Fruit fly (Drosophila melanogaster) whole organism, embryonic: ENCODE data around the gene Grik.

Experiments used
- ATbp ChIP-seq: fragments of 200-800 bp; sonication (Bioruptor generic); optimal IDR thresholded peaks from 2 replicates; lab custom pipeline; 2017; ENCODE audit warnings: missing biosample characterization, mild to moderate bottlenecking, missing genetic modification characterization, missing genetic modification reagents
- Awh ChIP-seq: fragments of 200-800 bp; sonication (Bioruptor generic); IDR thresholded peaks from 2 replicates; pipeline ENCODE4, ENCODE4 v1.3.6; 2022; ENCODE audit warnings: missing biosample characterization, missing genetic modification characterization
- B-H1 ChIP-seq: fragments of 200-800 bp; sonication (Bioruptor generic); IDR thresholded peaks from 3 replicates; pipeline ENCODE4 v1.3.6; 2022; ENCODE audit warnings: missing biosample characterization, missing genetic modification characterization
- Bgb ChIP-seq: fragments of 200-800 bp; sonication (Bioruptor generic); IDR thresholded peaks from 2 replicates; pipeline ENCODE4 v1.3.6; 2022; ENCODE audit warnings: missing biosample characterization, missing genetic modification characterization; ENCODE audit not compliant: partially characterized antibody
- Blimp-1 ChIP-seq: fragments of 200-800 bp; sonication (Bioruptor generic); optimal IDR thresholded peaks from 3 replicates; lab custom pipeline; 2018; ENCODE audit warnings: missing biosample characterization, missing genetic modification characterization, mild to moderate bottlenecking, moderate library complexity, missing genetic modification reagents
- CG10267 ChIP-seq: fragments of 200-800 bp; sonication (Bioruptor generic); optimal IDR thresholded peaks from 2 replicates; lab custom pipeline; 2018; ENCODE audit warnings: missing biosample characterization, mild to moderate bottlenecking, missing genetic modification characterization, moderate library complexity
- CG11560 ChIP-seq: fragments of 200-800 bp; sonication (Bioruptor generic); IDR thresholded peaks from 3 replicates; pipeline ENCODE4 v1.3.6; 2022; ENCODE audit warnings: missing biosample characterization, missing genetic modification characterization
- CG11695 ChIP-seq: fragments of 200-800 bp; sonication (Bioruptor generic); IDR thresholded peaks from 3 replicates; pipeline ENCODE4 v1.3.6; 2022; ENCODE audit warnings: missing biosample characterization, missing genetic modification characterization
- CG1529 ChIP-seq: fragments of 200-800 bp; sonication (Bioruptor generic); optimal IDR thresholded peaks from 3 replicates; lab custom pipeline; 2018; ENCODE audit warnings: missing biosample characterization, missing genetic modification characterization
- CG2202 ChIP-seq: fragments of 200-800 bp; sonication (Bioruptor generic); optimal IDR thresholded peaks from 2 replicates; lab custom pipeline; 2018; ENCODE audit warnings: missing biosample characterization, mild to moderate bottlenecking, missing genetic modification characterization
- CG3995 ChIP-seq: fragments of 200-800 bp; sonication (Bioruptor generic); optimal IDR thresholded peaks from 3 replicates; lab custom pipeline; 2016; ENCODE audit warnings: missing biosample characterization, missing genetic modification characterization
- CG42726 ChIP-seq: fragments of 200-800 bp; sonication (Bioruptor generic); IDR thresholded peaks from 2 replicates; pipeline ENCODE4 v1.3.6; 2022; ENCODE audit warnings: missing biosample characterization, missing genetic modification characterization; ENCODE audit not compliant: partially characterized antibody
- CG4328 ChIP-seq: fragments of 200-800 bp; sonication (Bioruptor generic); optimal IDR thresholded peaks from 3 replicates; lab custom pipeline; 2017; ENCODE audit warnings: missing biosample characterization, missing genetic modification reagents, missing genetic modification characterization
- CG8290 ChIP-seq, 3 experiments: fragments of 200-800 bp; sonication (Bioruptor generic); optimal IDR thresholded peaks; 2 replicates each; lab custom pipeline; 2016 to 2019; ENCODE audit warnings: missing biosample characterization in 3 of 3, missing genetic modification characterization in 3 of 3, mild to moderate bottlenecking in 2 of 3, moderate library complexity in 1 of 3
- CG8478 ChIP-seq: fragments of >200 bp; optimal IDR thresholded peaks from 2 replicates; lab custom pipeline; 2018
- CG9797 ChIP-seq: fragments of 200-800 bp; sonication (Bioruptor generic); optimal IDR thresholded peaks from 3 replicates; lab custom pipeline; 2018; ENCODE audit warnings: missing biosample characterization, mild to moderate bottlenecking, missing genetic modification characterization
- CG9932 ChIP-seq: fragments of 200-800 bp; sonication (Bioruptor generic); IDR thresholded peaks from 2 replicates; pipeline ENCODE4 v1.3.6; 2022; ENCODE audit warnings: missing biosample characterization, missing genetic modification characterization
- Dll ChIP-seq: fragments of 200-800 bp; sonication (Bioruptor generic); IDR thresholded peaks from 4 replicates; pipeline ENCODE4 v1.3.6; 2022; ENCODE audit warnings: missing biosample characterization, missing genetic modification characterization; ENCODE audit not compliant: partially characterized antibody
- Fer3 ChIP-seq: fragments of 200-800 bp; sonication (Bioruptor generic); optimal IDR thresholded peaks from 2 replicates; lab custom pipeline; 2018; ENCODE audit warnings: missing biosample characterization, mild to moderate bottlenecking, missing genetic modification characterization, moderate library complexity
- H2.0 ChIP-seq: fragments of 200-800 bp; sonication (Bioruptor generic); IDR thresholded peaks from 2 replicates; pipeline ENCODE4 v1.3.6; 2022; ENCODE audit warnings: missing biosample characterization, missing genetic modification characterization
- HmgZ ChIP-seq: fragments of 200-800 bp; sonication (Bioruptor generic); optimal IDR thresholded peaks from 2 replicates; lab custom pipeline; 2018; ENCODE audit warnings: missing biosample characterization, mild to moderate bottlenecking, missing genetic modification characterization
- Mad ChIP-seq: fragments of 200-800 bp; sonication (Bioruptor generic); optimal IDR thresholded peaks from 2 replicates; lab custom pipeline; 2016; ENCODE audit warnings: missing biosample characterization, missing genetic modification characterization
- NK7.1 ChIP-seq: fragments of 200-800 bp; sonication (Bioruptor generic); optimal IDR thresholded peaks from 3 replicates; lab custom pipeline; 2016; ENCODE audit warnings: missing biosample characterization, missing genetic modification characterization
- Nf-YB ChIP-seq: fragments of 200-800 bp; sonication (Bioruptor generic); optimal IDR thresholded peaks from 3 replicates; lab custom pipeline; 2019; ENCODE audit warnings: missing biosample characterization, mild to moderate bottlenecking, missing genetic modification characterization, moderate library complexity
- PHDP ChIP-seq: fragments of 200-800 bp; sonication (Bioruptor generic); optimal IDR thresholded peaks from 3 replicates; lab custom pipeline; 2018; ENCODE audit warnings: missing biosample characterization, mild to moderate bottlenecking, missing genetic modification characterization, moderate library complexity
- Six4 ChIP-seq: fragments of 200-800 bp; sonication (Bioruptor generic); optimal IDR thresholded peaks from 2 replicates; lab custom pipeline; 2016; ENCODE audit warnings: missing biosample characterization, missing genetic modification characterization
- Sry-β ChIP-seq: fragments of 200-800 bp; sonication (Bioruptor generic); optimal IDR thresholded peaks from 2 replicates; lab custom pipeline; 2018; ENCODE audit warnings: missing biosample characterization, mild to moderate bottlenecking, missing genetic modification characterization, moderate library complexity
- Stat92E ChIP-seq, 3 experiments: fragments of >200 bp in 2 of 3; fragments of 200-800 bp in 1 of 3; sonication (Bioruptor generic) in 1 of 3; optimal IDR thresholded peaks; 2 replicates each; lab custom pipeline; 2017 to 2019; ENCODE audit warnings: missing biosample characterization in 3 of 3, missing genetic modification characterization in 3 of 3, mild to moderate bottlenecking in 1 of 3, moderate library complexity in 1 of 3
- Tbp ChIP-seq: fragments of >200 bp; optimal IDR thresholded peaks from 2 replicates; lab custom pipeline; 2018; ENCODE audit warnings: missing biosample characterization, missing genetic modification characterization
- Xrp1 ChIP-seq: fragments of 200-800 bp; sonication (Bioruptor generic); IDR thresholded peaks from 2 replicates; pipeline ENCODE4 v1.3.6; 2022; ENCODE audit warnings: missing biosample characterization, missing genetic modification characterization
- YL-1 ChIP-seq: fragments of 200-800 bp; sonication (Bioruptor generic); optimal IDR thresholded peaks from 3 replicates; lab custom pipeline; 2017; ENCODE audit warnings: missing biosample characterization, mild to moderate bottlenecking, missing genetic modification characterization
- abd-A ChIP-seq: fragments of 200-800 bp; sonication (Bioruptor generic); optimal IDR thresholded peaks from 3 replicates; lab custom pipeline; 2019; ENCODE audit warnings: missing biosample characterization, mild to moderate bottlenecking, missing genetic modification characterization, moderate library complexity
- aop ChIP-seq: fragments of 200-800 bp; sonication (Bioruptor generic); IDR thresholded peaks from 2 replicates; pipeline ENCODE4 v1.3.6; 2022; ENCODE audit warnings: missing biosample characterization, missing genetic modification characterization
- az2 ChIP-seq: fragments of 200-800 bp; sonication (Bioruptor generic); optimal IDR thresholded peaks from 3 replicates; lab custom pipeline; 2016; ENCODE audit warnings: missing biosample characterization, missing genetic modification characterization
- dmrt99B ChIP-seq: fragments of 200-800 bp; sonication (Bioruptor generic); optimal IDR thresholded peaks from 2 replicates; lab custom pipeline; 2018; ENCODE audit warnings: missing biosample characterization, mild to moderate bottlenecking, missing genetic modification characterization, moderate library complexity
- dpn ChIP-seq, 2 experiments: fragments of 200-800 bp; sonication (Bioruptor generic); optimal IDR thresholded peaks; 3 replicates each; lab custom pipeline; 2016; ENCODE audit warnings: missing biosample characterization in 2 of 2, missing genetic modification characterization in 2 of 2
- fd3F ChIP-seq: fragments of 200-800 bp; sonication (Bioruptor generic); optimal IDR thresholded peaks from 2 replicates; lab custom pipeline; 2018; ENCODE audit warnings: missing biosample characterization, mild to moderate bottlenecking, missing genetic modification characterization, moderate library complexity
- gem ChIP-seq: fragments of 200-800 bp; sonication (Bioruptor generic); optimal IDR thresholded peaks from 2 replicates; lab custom pipeline; 2019; ENCODE audit warnings: missing biosample characterization, mild to moderate bottlenecking, missing genetic modification characterization, moderate library complexity
- grau ChIP-seq: fragments of 200-800 bp; optimal IDR thresholded peaks from 3 replicates; lab custom pipeline; 2019; ENCODE audit warnings: missing biosample characterization, mild to moderate bottlenecking, missing genetic modification characterization, moderate library complexity
- jing ChIP-seq: fragments of 200-800 bp; sonication (Bioruptor generic); optimal IDR thresholded peaks from 2 replicates; lab custom pipeline; 2018; ENCODE audit warnings: missing biosample characterization, mild to moderate bottlenecking, missing genetic modification characterization
- onecut ChIP-seq: fragments of 200-800 bp; sonication (Bioruptor generic); IDR thresholded peaks from 2 replicates; pipeline ENCODE4 v1.3.6; 2022; ENCODE audit warnings: missing biosample characterization, missing genetic modification characterization
- otp ChIP-seq: fragments of 200-800 bp; sonication (Bioruptor generic); IDR thresholded peaks from 3 replicates; pipeline ENCODE4, ENCODE4 v1.3.6; 2022; ENCODE audit warnings: missing biosample characterization, missing genetic modification characterization
- pb ChIP-seq: fragments of 200-800 bp; sonication (Bioruptor generic); optimal IDR thresholded peaks from 3 replicates; lab custom pipeline; 2016; ENCODE audit warnings: missing biosample characterization, missing genetic modification characterization
- peb ChIP-seq: fragments of 200-800 bp; sonication (Bioruptor generic); IDR thresholded peaks from 2 replicates; pipeline ENCODE4 v1.3.6; 2022; ENCODE audit warnings: missing biosample characterization, missing genetic modification characterization
- pho ChIP-seq: fragments of 200-800 bp; sonication (Bioruptor generic); optimal IDR thresholded peaks from 2 replicates; lab custom pipeline; 2016; ENCODE audit warnings: missing biosample characterization, missing genetic modification characterization
- psq ChIP-seq: fragments of 200-800 bp; sonication (Bioruptor generic); optimal IDR thresholded peaks from 2 replicates; lab custom pipeline; 2017; ENCODE audit warnings: missing biosample characterization, missing genetic modification characterization
- tin ChIP-seq: fragments of 200-800 bp; sonication (Bioruptor generic); optimal IDR thresholded peaks from 3 replicates; lab custom pipeline; 2016; ENCODE audit warnings: missing biosample characterization, missing genetic modification characterization
- trem ChIP-seq: fragments of 200-800 bp; optimal IDR thresholded peaks from 3 replicates; lab custom pipeline; 2019; ENCODE audit warnings: missing biosample characterization, mild to moderate bottlenecking, missing genetic modification characterization, moderate library complexity

Gene Grik

dm6 chr3R:20949749-20950676 lies 48.3 kb downstream of the Grik start (continued):
- TF ChIP-seq gem (tag; lab: Kevin White, UChicago) (peak; percentile 72), Fer3 (peak; percentile 41), otp (GFP tag; lab: Robert Waterston, UW) (no peak), pho (no peak), fd3F (GFP tag; lab: Kevin White, UChicago) (peak; percentile 3), CG9797 (GFP tag; lab: Kevin White, UChicago) (no peak), Tbp (GFP tag; lab: Kevin White, UChicago) (no peak), jing (GFP tag; lab: Kevin White, UChicago) (no peak), Nf-YB (GFP tag; lab: Kevin White, UChicago) (no peak), peb (GFP tag; lab: Robert Waterston, UW) (no peak), CG2202 (tag; lab: Kevin White, UChicago) (no peak), CG42726 (GFP tag; lab: Robert Waterston, UW) (no peak), NK7.1 (no peak), psq (no peak), pb (no peak), ATbp (GFP tag; lab: Kevin White, UChicago) (peak; percentile 25), Dll (GFP tag; lab: Robert Waterston, UW) (no peak), CG1529 (GFP tag; lab: Kevin White, UChicago) (no peak), Bgb (GFP tag; lab: Robert Waterston, UW) (peak; percentile 15; the same call in 1 of the 2 replicates), HmgZ (tag; lab: Kevin White, UChicago) (peak; percentile 46), Awh (GFP tag; lab: Robert Waterston, UW) (no peak), Six4 (GFP tag; lab: Kevin White, UChicago) (no peak), onecut (GFP tag; lab: Robert Waterston, UW) (peak; percentile 85), CG4328 (GFP tag; lab: Kevin White, UChicago) (peak; percentile 9), CG11695 (0 out of 3 replicates have a peak, but pooled peaks have one; percentile 31), Sry-β (GFP tag; lab: Kevin White, UChicago) (no peak), trem (no peak), YL-1 (GFP tag; lab: Kevin White, UChicago) (no peak), CG8478 (lab: Kevin White, UChicago) (no peak), CG11560 (tag; lab: Robert Waterston, UW) (no peak), grau (tag; lab: Kevin White, UChicago) (peak; percentile 58), Mad (GFP tag; lab: Kevin White, UChicago) (no peak), tin (GFP tag; lab: Kevin White, UChicago) (no peak), abd-A (tag; lab: Kevin White, UChicago) (peak; percentile 94), H2.0 (GFP tag; lab: Robert Waterston, UW) (no peak), CG10267 (tag; lab: Kevin White, UChicago) (peak; percentile 35), aop (GFP tag; lab: Robert Waterston, UW) (no peak), CG3995 (GFP tag; lab: Kevin White, UChicago) (no peak), PHDP (tag; lab: Kevin White, UChicago) (peak; percentile 46), Blimp-1 (GFP tag; lab: Kevin White, UChicago) (no peak), dpn (GFP tag; optimal IDR thresholded peaks at IDR 0.05; lab: Kevin White, UChicago) (no peak), B-H1 (GFP tag; lab: Robert Waterston, UW) (no peak), dmrt99B (tag; lab: Kevin White, UChicago) (peak; percentile 60), Xrp1 (0 out of 2 replicates have a peak, but pooled peaks have one; percentile 12), CG9932 (GFP tag; lab: Robert Waterston, UW) (no peak; the same call in 1 of the 2 replicates), az2 (GFP tag; lab: Kevin White, UChicago) (peak; percentile 26), CG8290 (GFP tag; optimal IDR thresholded peaks at IDR 0.05; lab: Kevin White, UChicago) (peak; percentile 62), CG8290 (tag; optimal IDR thresholded peaks at IDR 0.05; lab: Kevin White, UChicago) (peak in 1 of 2 experiments; percentile 74), Stat92E (GFP tag; optimal IDR thresholded peaks at IDR 0.05; lab: Kevin White, UChicago) (no peak)
